Fruit fly (Drosophila melanogaster): ENCODE results near the gene et.

DNA sequence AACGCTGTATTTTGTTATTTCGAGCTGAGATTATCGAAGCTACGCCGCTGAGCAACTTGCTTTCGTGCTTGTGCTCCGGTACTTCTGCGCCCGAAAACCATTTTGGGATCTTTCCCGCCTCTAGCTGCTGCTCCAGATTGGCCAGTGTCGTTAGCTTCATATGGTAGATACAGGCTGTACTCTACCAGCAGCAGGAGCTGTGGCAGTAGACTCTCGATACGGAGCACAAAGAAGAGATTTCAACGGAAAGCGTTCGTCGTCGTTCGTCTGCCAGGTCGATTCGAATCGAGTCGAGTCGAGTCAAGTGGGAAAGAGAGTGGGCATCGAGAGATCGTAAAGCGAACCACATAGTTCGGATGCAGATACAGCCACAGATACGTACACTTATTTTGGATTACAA lies 39.1 kb upstream of the et start:
- TF ChIP-seq Dll (optimal IDR thresholded peaks at IDR 0.05) = no peak
- TF ChIP-seq CG8478 (optimal IDR thresholded peaks at IDR 0.05) = no peak
- TF ChIP-seq psq (optimal IDR thresholded peaks at IDR 0.05) = no peak
